Fruit fly (Drosophila melanogaster) whole organism, embryonic: ENCODE results near the gene CG17191.
A peak's percentile ranks its signal among the peaks of the same experiment; 100 is the strongest.

ENCODE experiments used
- Asciz ChIP-seq: fragments of 200-800 bp; sonication (Bioruptor generic); optimal IDR thresholded peaks from 2 replicates; lab custom pipeline; 2017; ENCODE audit warnings: missing biosample characterization, mild to moderate bottlenecking, missing genetic modification characterization, missing genetic modification reagents
- BEAF-32 ChIP-seq: fragments of 200-800 bp; sonication (Bioruptor generic); optimal IDR thresholded peaks from 3 replicates; lab custom pipeline; 2017; ENCODE audit warnings: missing biosample characterization, missing genetic modification characterization, mild to moderate bottlenecking, moderate library complexity, missing genetic modification reagents
- Blimp-1 ChIP-seq: fragments of 200-800 bp; sonication (Bioruptor generic); optimal IDR thresholded peaks from 3 replicates; lab custom pipeline; 2018; ENCODE audit warnings: missing biosample characterization, missing genetic modification characterization, mild to moderate bottlenecking, moderate library complexity, missing genetic modification reagents
- C15 ChIP-seq: fragments of 200-800 bp; sonication (Bioruptor generic); IDR thresholded peaks from 3 replicates; pipeline ENCODE4 v1.3.6; 2022; ENCODE audit warnings: missing biosample characterization, missing genetic modification characterization
- CG11504 ChIP-seq: fragments of 200-800 bp; sonication (Bioruptor generic); optimal IDR thresholded peaks from 3 replicates; lab custom pipeline; 2019; ENCODE audit warnings: missing biosample characterization, mild to moderate bottlenecking, missing genetic modification characterization, moderate library complexity
- CG12299 ChIP-seq: fragments of 200-800 bp; sonication (Bioruptor generic); optimal IDR thresholded peaks from 2 replicates; lab custom pipeline; 2018; ENCODE audit warnings: missing biosample characterization, mild to moderate bottlenecking, missing genetic modification characterization
- CG1233 ChIP-seq: fragments of 200-800 bp; sonication (Bioruptor generic); optimal IDR thresholded peaks from 4 replicates; lab custom pipeline; 2018; ENCODE audit warnings: missing biosample characterization, mild to moderate bottlenecking, missing genetic modification characterization
- CG12942 ChIP-seq: fragments of 200-800 bp; sonication (Bioruptor generic); optimal IDR thresholded peaks from 3 replicates; lab custom pipeline; 2016; ENCODE audit warnings: missing biosample characterization, missing genetic modification characterization
- CG13296 ChIP-seq: fragments of 200-800 bp; sonication (Bioruptor generic); optimal IDR thresholded peaks from 3 replicates; lab custom pipeline; 2018; ENCODE audit warnings: missing biosample characterization, mild to moderate bottlenecking, missing genetic modification characterization
- CG1603 ChIP-seq: fragments of 200-800 bp; sonication (Bioruptor generic); optimal IDR thresholded peaks from 2 replicates; lab custom pipeline; 2019; ENCODE audit warnings: missing biosample characterization, mild to moderate bottlenecking, missing genetic modification characterization, moderate library complexity
- CG16863 ChIP-seq: fragments of 200-800 bp; sonication (Bioruptor generic); optimal IDR thresholded peaks from 3 replicates; lab custom pipeline; 2016; ENCODE audit warnings: missing biosample characterization, missing genetic modification characterization
- CG2202 ChIP-seq: fragments of 200-800 bp; sonication (Bioruptor generic); optimal IDR thresholded peaks from 2 replicates; lab custom pipeline; 2018; ENCODE audit warnings: missing biosample characterization, mild to moderate bottlenecking, missing genetic modification characterization
- CG2875 ChIP-seq: fragments of 200-800 bp; sonication (Bioruptor generic); optimal IDR thresholded peaks from 2 replicates; lab custom pipeline; 2017; ENCODE audit warnings: missing biosample characterization, mild to moderate bottlenecking, missing genetic modification characterization, missing genetic modification reagents
- CG30403 ChIP-seq: fragments of 200-800 bp; sonication (Bioruptor generic); optimal IDR thresholded peaks from 3 replicates; lab custom pipeline; 2016; ENCODE audit warnings: missing biosample characterization, missing genetic modification characterization
- CG31441 ChIP-seq: fragments of 200-800 bp; sonication (Bioruptor generic); IDR thresholded peaks from 2 replicates; pipeline ENCODE4 v1.3.6; 2022; ENCODE audit warnings: missing biosample characterization, missing genetic modification characterization
- CG34376 ChIP-seq: fragments of 200-800 bp; sonication (Bioruptor generic); optimal IDR thresholded peaks from 2 replicates; lab custom pipeline; 2018; ENCODE audit warnings: missing biosample characterization, mild to moderate bottlenecking, missing genetic modification characterization
- CG4707 ChIP-seq: fragments of 200-800 bp; sonication (Bioruptor generic); optimal IDR thresholded peaks from 2 replicates; lab custom pipeline; 2018; ENCODE audit warnings: missing biosample characterization, mild to moderate bottlenecking, missing genetic modification characterization, moderate library complexity
- CG6654 ChIP-seq: fragments of 200-800 bp; sonication (Bioruptor generic); optimal IDR thresholded peaks from 2 replicates; lab custom pipeline; 2017; ENCODE audit warnings: missing biosample characterization, mild to moderate bottlenecking, missing genetic modification characterization
- CG6683 ChIP-seq: fragments of 200-800 bp; sonication (Bioruptor generic); optimal IDR thresholded peaks from 2 replicates; lab custom pipeline; 2017; ENCODE audit warnings: missing biosample characterization, mild to moderate bottlenecking, missing genetic modification characterization, missing genetic modification reagents
- CG7745 ChIP-seq: fragments of 200-800 bp; sonication (Bioruptor generic); optimal IDR thresholded peaks from 2 replicates; lab custom pipeline; 2018; ENCODE audit warnings: missing biosample characterization, mild to moderate bottlenecking, missing genetic modification characterization, moderate library complexity
- CG8388 ChIP-seq: fragments of 200-800 bp; sonication (Bioruptor generic); optimal IDR thresholded peaks from 2 replicates; lab custom pipeline; 2019; ENCODE audit warnings: missing biosample characterization, mild to moderate bottlenecking, missing genetic modification characterization, moderate library complexity
- CG8478 ChIP-seq: fragments of >200 bp; optimal IDR thresholded peaks from 2 replicates; lab custom pipeline; 2018
- CG8944 ChIP-seq: fragments of 200-800 bp; sonication (Bioruptor generic); optimal IDR thresholded peaks from 3 replicates; lab custom pipeline; 2016; ENCODE audit warnings: missing biosample characterization, missing genetic modification characterization
- CG9215 ChIP-seq: fragments of 200-800 bp; sonication (Bioruptor generic); IDR thresholded peaks from 2 replicates; pipeline ENCODE4 v1.3.6; 2022; ENCODE audit warnings: missing biosample characterization, missing genetic modification characterization
- Camta ChIP-seq: fragments of 200-800 bp; sonication (Bioruptor generic); optimal IDR thresholded peaks from 2 replicates; lab custom pipeline; 2016; ENCODE audit warnings: missing biosample characterization, missing genetic modification characterization
- Chrac-16 ChIP-seq: fragments of 200-800 bp; sonication (Bioruptor generic); optimal IDR thresholded peaks from 3 replicates; lab custom pipeline; 2016; ENCODE audit warnings: missing biosample characterization, missing genetic modification characterization
- D19A ChIP-seq: fragments of 200-800 bp; optimal IDR thresholded peaks from 3 replicates; lab custom pipeline; 2019; ENCODE audit warnings: missing biosample characterization, mild to moderate bottlenecking, missing genetic modification characterization, moderate library complexity
- Dad ChIP-seq: fragments of 200-800 bp; sonication (Bioruptor generic); optimal IDR thresholded peaks from 3 replicates; lab custom pipeline; 2016; ENCODE audit warnings: missing biosample characterization, missing genetic modification characterization
- Dp ChIP-seq: fragments of 200-800 bp; sonication (Bioruptor generic); optimal IDR thresholded peaks from 2 replicates; lab custom pipeline; 2018; ENCODE audit warnings: missing biosample characterization, mild to moderate bottlenecking, missing genetic modification characterization, moderate library complexity
- Drgx ChIP-seq: fragments of 200-800 bp; sonication (Bioruptor generic); IDR thresholded peaks from 2 replicates; pipeline ENCODE4 v1.3.6; 2022; ENCODE audit warnings: missing biosample characterization, missing genetic modification characterization
- H15 ChIP-seq: fragments of 200-800 bp; sonication (Bioruptor generic); IDR thresholded peaks from 3 replicates; pipeline ENCODE4 v1.3.6; 2022; ENCODE audit warnings: missing biosample characterization, missing genetic modification characterization
- H2.0 ChIP-seq: fragments of 200-800 bp; sonication (Bioruptor generic); IDR thresholded peaks from 2 replicates; pipeline ENCODE4 v1.3.6; 2022; ENCODE audit warnings: missing biosample characterization, missing genetic modification characterization
- TFAM ChIP-seq: fragments of 200-800 bp; sonication (Bioruptor generic); optimal IDR thresholded peaks from 2 replicates; lab custom pipeline; 2017; ENCODE audit warnings: missing biosample characterization, missing genetic modification characterization, inconsistent platforms
- Xbp1 ChIP-seq: fragments of 200-800 bp; sonication (Bioruptor generic); optimal IDR thresholded peaks from 3 replicates; lab custom pipeline; 2016; ENCODE audit warnings: missing biosample characterization, mild to moderate bottlenecking, missing genetic modification characterization
- ab ChIP-seq: fragments of 200-800 bp; sonication (Bioruptor generic); optimal IDR thresholded peaks from 2 replicates; lab custom pipeline; 2016; ENCODE audit warnings: missing biosample characterization, missing genetic modification characterization
- al ChIP-seq: fragments of 200-800 bp; sonication (Bioruptor generic); IDR thresholded peaks from 2 replicates; pipeline ENCODE4 v1.3.6; 2022; ENCODE audit warnings: missing biosample characterization, missing genetic modification characterization
- cas ChIP-seq: fragments of 200-800 bp; sonication (Bioruptor generic); IDR thresholded peaks from 2 replicates; pipeline ENCODE4 v1.3.6; 2022; ENCODE audit warnings: missing biosample characterization, missing genetic modification characterization
- emc ChIP-seq: fragments of 200-800 bp; sonication (Bioruptor generic); optimal IDR thresholded peaks from 2 replicates; lab custom pipeline; 2016; ENCODE audit warnings: missing biosample characterization, missing genetic modification characterization
- esg ChIP-seq: fragments of 200-800 bp; sonication (Bioruptor generic); conservative IDR thresholded peaks from 2 replicates; pipeline ENCODE4 v1.3.6; 2022; ENCODE audit warnings: missing biosample characterization, missing genetic modification characterization
- fd3F ChIP-seq: fragments of 200-800 bp; sonication (Bioruptor generic); optimal IDR thresholded peaks from 2 replicates; lab custom pipeline; 2018; ENCODE audit warnings: missing biosample characterization, mild to moderate bottlenecking, missing genetic modification characterization, moderate library complexity
- hkb ChIP-seq, 2 experiments: fragments of 200-800 bp in 1 of 2; fragments of >200 bp in 1 of 2; sonication (Bioruptor generic) in 1 of 2; IDR thresholded peaks in 1 of 2; optimal IDR thresholded peaks in 1 of 2; 2 replicates each; pipeline versions ENCODE4 v1.3.6 to Lab custom; 2017 to 2022; ENCODE audit warnings: missing biosample characterization in 1 of 2, missing genetic modification characterization in 1 of 2
- kah ChIP-seq: fragments of 200-800 bp; sonication (Bioruptor generic); optimal IDR thresholded peaks from 2 replicates; lab custom pipeline; 2018; ENCODE audit warnings: missing biosample characterization, mild to moderate bottlenecking, missing genetic modification characterization
- knrl ChIP-seq: fragments of 200-800 bp; sonication (Bioruptor generic); IDR thresholded peaks from 3 replicates; pipeline ENCODE4 v1.3.6; 2022; ENCODE audit warnings: missing biosample characterization, missing genetic modification characterization; ENCODE audit not compliant: partially characterized antibody
- nerfin-1 ChIP-seq: fragments of 200-800 bp; sonication (Bioruptor generic); optimal IDR thresholded peaks from 3 replicates; lab custom pipeline; 2019; ENCODE audit warnings: missing biosample characterization, mild to moderate bottlenecking, missing genetic modification characterization, moderate library complexity
- p53 ChIP-seq: fragments of 200-800 bp; sonication (Bioruptor generic); optimal IDR thresholded peaks from 2 replicates; lab custom pipeline; 2016; ENCODE audit warnings: missing biosample characterization, missing genetic modification characterization
- pb ChIP-seq: fragments of 200-800 bp; sonication (Bioruptor generic); optimal IDR thresholded peaks from 3 replicates; lab custom pipeline; 2016; ENCODE audit warnings: missing biosample characterization, missing genetic modification characterization
- prd ChIP-seq, 3 experiments: fragments of >200 bp in 2 of 3; fragments of 200-800 bp in 1 of 3; sonication (Bioruptor generic) in 1 of 3; optimal IDR thresholded peaks in 2 of 3; IDR thresholded peaks in 1 of 3; 2 replicates in 2 of 3; 3 replicates in 1 of 3; pipeline versions ENCODE4 v1.3.6 to Lab custom; 2017 to 2022; ENCODE audit warnings: missing biosample characterization in 1 of 3, missing genetic modification characterization in 1 of 3
- sisA ChIP-seq: fragments of 200-800 bp; sonication (Bioruptor generic); IDR thresholded peaks from 2 replicates; pipeline ENCODE4 v1.3.6; 2022; ENCODE audit warnings: missing biosample characterization, missing genetic modification characterization
- sob ChIP-seq: fragments of 200-800 bp; sonication (Bioruptor generic); IDR thresholded peaks from 2 replicates; pipeline ENCODE4 v1.3.6; 2022; ENCODE audit warnings: missing biosample characterization, missing genetic modification characterization

The CG17191 gene

DNA sequence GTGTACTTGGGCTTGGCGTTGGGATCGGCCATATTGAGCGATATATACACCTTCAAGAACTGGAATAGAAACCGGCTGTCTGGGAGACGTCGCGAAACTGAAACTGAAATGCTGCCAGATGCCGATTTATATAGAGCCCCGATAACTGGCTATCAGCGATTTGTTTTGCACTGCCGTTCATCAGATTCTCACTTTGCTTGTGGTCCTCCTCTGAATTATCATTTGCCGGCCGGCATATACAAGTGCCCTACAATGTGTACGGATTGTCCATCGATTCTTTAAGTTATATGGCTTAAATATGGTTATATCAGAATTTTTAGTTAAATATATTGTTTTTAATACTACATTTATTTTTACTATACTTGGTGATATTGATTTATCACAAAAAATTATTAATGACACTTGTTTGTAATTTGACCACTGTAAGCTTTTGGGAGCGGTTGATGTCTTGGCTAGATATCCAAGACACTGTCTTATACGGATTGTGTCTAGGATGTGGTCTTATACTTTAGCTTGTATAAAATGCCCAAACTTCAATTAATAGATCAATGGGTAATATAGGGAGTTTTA is 31.1 kb downstream of the CG17191 start, which contains the start of gene CG31075 (continued):
- TF ChIP-seq Camta (GFP tag; lab: Kevin White, UChicago), result no peak
- no peak for TF ChIP-seq CG6683 (GFP tag; lab: Kevin White, UChicago)
- TF ChIP-seq CG2202 (tag; lab: Kevin White, UChicago), result no peak
- TF ChIP-seq knrl (GFP tag; lab: Robert Waterston, UW), result no peak
- TF ChIP-seq CG12942 (GFP tag; lab: Kevin White, UChicago), result no peak
- no peak for TF ChIP-seq pb (GFP tag; lab: Kevin White, UChicago)
- TF ChIP-seq CG7745 (tag; lab: Kevin White, UChicago), result no peak
- peak; percentile 93 for TF ChIP-seq CG4707 (GFP tag; lab: Kevin White, UChicago)
- TF ChIP-seq fd3F, result peak; percentile 5
- no peak for TF ChIP-seq cas (GFP tag; lab: Robert Waterston, UW)
- TF ChIP-seq CG12299 (tag; lab: Kevin White, UChicago), result no peak
- peak; percentile 29; the same call in 1 of the 2 replicates for TF ChIP-seq esg (GFP tag; lab: Robert Waterston, UW)
- peak; percentile 50; the same call in 1 of the 2 replicates for TF ChIP-seq sob (GFP tag; lab: Robert Waterston, UW)
- no peak for TF ChIP-seq CG8478 (lab: Kevin White, UChicago)
- no peak for TF ChIP-seq CG8944 (GFP tag; lab: Kevin White, UChicago)
- no peak for TF ChIP-seq Dad (GFP tag; lab: Kevin White, UChicago)
- no peak for TF ChIP-seq kah (GFP tag; lab: Kevin White, UChicago)
- no peak for TF ChIP-seq CG16863 (GFP tag; lab: Kevin White, UChicago)
- no peak for TF ChIP-seq CG2875 (GFP tag; lab: Kevin White, UChicago)
- no peak for TF ChIP-seq Chrac-16
- TF ChIP-seq CG1603 (tag; lab: Kevin White, UChicago), result peak; percentile 9
- TF ChIP-seq prd (optimal IDR thresholded peaks at IDR 0.05; lab: Kevin White, UChicago), result no peak
- peak; percentile 26; the same call in 1 of the 3 replicates for TF ChIP-seq prd (GFP tag; IDR thresholded peaks at IDR 0.05; lab: Robert Waterston, UW)
- TF ChIP-seq H15 (GFP tag; lab: Robert Waterston, UW), result no peak
- no peak for TF ChIP-seq CG6654 (GFP tag; lab: Kevin White, UChicago)
- TF ChIP-seq TFAM (GFP tag; lab: Kevin White, UChicago), result no peak
- TF ChIP-seq BEAF-32 (GFP tag; lab: Kevin White, UChicago), result no peak
- TF ChIP-seq CG11504 (tag; lab: Kevin White, UChicago), result peak; percentile 70
- TF ChIP-seq p53 (GFP tag; lab: Kevin White, UChicago), result no peak
- TF ChIP-seq CG30403 (GFP tag; lab: Kevin White, UChicago), result peak; percentile 63
- 0 out of 2 replicates have a peak, but pooled peaks have one; percentile 35 for TF ChIP-seq al (GFP tag; lab: Robert Waterston, UW)
- peak; percentile 15 for TF ChIP-seq CG13296 (GFP tag; lab: Kevin White, UChicago)
- no peak for TF ChIP-seq hkb (optimal IDR thresholded peaks at IDR 0.05; lab: Kevin White, UChicago)
- TF ChIP-seq hkb (GFP tag; IDR thresholded peaks at IDR 0.05; lab: Robert Waterston, UW), result peak; percentile 70
- 0 out of 2 replicates have a peak, but pooled peaks have one; percentile 11 for TF ChIP-seq CG31441 (GFP tag; lab: Robert Waterston, UW)
- TF ChIP-seq CG9215 (GFP tag; lab: Robert Waterston, UW), result peak; percentile 55
- TF ChIP-seq sisA (GFP tag; lab: Robert Waterston, UW), result no peak
- TF ChIP-seq nerfin-1, result no peak
- TF ChIP-seq Xbp1, result peak; percentile 18
- TF ChIP-seq C15 (GFP tag; lab: Robert Waterston, UW), result no peak
- no peak for TF ChIP-seq Dp (GFP tag; lab: Kevin White, UChicago)
- TF ChIP-seq Asciz (GFP tag; lab: Kevin White, UChicago), result no peak
- no peak for TF ChIP-seq ab
- peak; percentile 36 for TF ChIP-seq CG1233
- no peak for TF ChIP-seq CG34376 (GFP tag; lab: Kevin White, UChicago)
- TF ChIP-seq Blimp-1 (GFP tag; lab: Kevin White, UChicago), result peak; percentile 26
- no peak for TF ChIP-seq CG8388 (GFP tag; lab: Kevin White, UChicago)
- TF ChIP-seq D19A (tag; lab: Kevin White, UChicago), result peak; percentile 44
- TF ChIP-seq emc (GFP tag; lab: Kevin White, UChicago), result no peak
- peak; percentile 59; the same call in 1 of the 2 replicates for TF ChIP-seq H2.0 (GFP tag; lab: Robert Waterston, UW)
- TF ChIP-seq Drgx (GFP tag; lab: Robert Waterston, UW), result peak; percentile 90
